Fruit fly (Drosophila melanogaster) whole organism, embryonic: Measurements from ENCODE around the gene gammaTub37C.

Experiments
- ATbp ChIP-seq: fragments of 200-800 bp; sonication (Bioruptor generic); optimal IDR thresholded peaks from 2 replicates; lab custom pipeline; 2017; ENCODE audit warnings: missing biosample characterization, mild to moderate bottlenecking, missing genetic modification characterization, missing genetic modification reagents
- Ada2b ChIP-seq: fragments of 200-800 bp; sonication (Bioruptor generic); IDR thresholded peaks from 2 replicates; pipeline ENCODE4 v1.3.6; 2022; ENCODE audit warnings: missing biosample characterization, missing genetic modification characterization
- B-H1 ChIP-seq: fragments of 200-800 bp; sonication (Bioruptor generic); IDR thresholded peaks from 3 replicates; pipeline ENCODE4 v1.3.6; 2022; ENCODE audit warnings: missing biosample characterization, missing genetic modification characterization
- CG10431 ChIP-seq: fragments of 200-800 bp; sonication (Bioruptor generic); optimal IDR thresholded peaks from 3 replicates; lab custom pipeline; 2018; ENCODE audit warnings: missing biosample characterization, mild to moderate bottlenecking, missing genetic modification characterization
- CG10959 ChIP-seq: fragments of 200-800 bp; sonication (Bioruptor generic); IDR thresholded peaks from 2 replicates; pipeline ENCODE4 v1.3.6; 2022; ENCODE audit warnings: missing biosample characterization, missing genetic modification characterization
- CG11085 ChIP-seq: fragments of 200-800 bp; sonication (Bioruptor generic); IDR thresholded peaks from 2 replicates; pipeline ENCODE4 v1.3.6; 2022; ENCODE audit warnings: missing biosample characterization, missing genetic modification characterization
- CG11093 ChIP-seq: fragments of 200-800 bp; sonication (Bioruptor generic); IDR thresholded peaks from 3 replicates; pipeline ENCODE4 v1.3.6; 2022; ENCODE audit warnings: missing biosample characterization, missing genetic modification characterization
- CG12236 ChIP-seq: fragments of 200-800 bp; sonication (Bioruptor generic); optimal IDR thresholded peaks from 2 replicates; lab custom pipeline; 2016; ENCODE audit warnings: missing biosample characterization, missing genetic modification characterization
- CG12299 ChIP-seq: fragments of 200-800 bp; sonication (Bioruptor generic); optimal IDR thresholded peaks from 2 replicates; lab custom pipeline; 2018; ENCODE audit warnings: missing biosample characterization, mild to moderate bottlenecking, missing genetic modification characterization
- CG12391 ChIP-seq: fragments of 200-800 bp; sonication (Bioruptor generic); optimal IDR thresholded peaks from 3 replicates; lab custom pipeline; 2018; ENCODE audit warnings: missing biosample characterization, mild to moderate bottlenecking, missing genetic modification characterization, moderate library complexity
- CG13123 ChIP-seq: fragments of 200-800 bp; sonication (Bioruptor generic); optimal IDR thresholded peaks from 2 replicates; lab custom pipeline; 2016; ENCODE audit warnings: missing biosample characterization, missing genetic modification characterization
- CG16813 ChIP-seq: fragments of 200-800 bp; sonication (Bioruptor generic); IDR thresholded peaks from 3 replicates; pipeline ENCODE4 v1.3.6; 2022; ENCODE audit warnings: missing biosample characterization, missing genetic modification characterization; ENCODE audit not compliant: partially characterized antibody
- CG16815 ChIP-seq: fragments of 200-800 bp; sonication (Bioruptor generic); optimal IDR thresholded peaks from 3 replicates; lab custom pipeline; 2017; ENCODE audit warnings: missing biosample characterization, mild to moderate bottlenecking, missing genetic modification characterization
- CG17829 ChIP-seq: fragments of 200-800 bp; optimal IDR thresholded peaks from 2 replicates; lab custom pipeline; 2019; ENCODE audit warnings: missing biosample characterization, mild to moderate bottlenecking, missing genetic modification characterization, moderate library complexity
- CG17912 ChIP-seq: fragments of 200-800 bp; sonication (Bioruptor generic); optimal IDR thresholded peaks from 2 replicates; lab custom pipeline; 2018; ENCODE audit warnings: missing biosample characterization, mild to moderate bottlenecking, missing genetic modification characterization
- CG32767 ChIP-seq: fragments of 200-800 bp; sonication (Bioruptor generic); IDR thresholded peaks from 2 replicates; pipeline ENCODE4 v1.3.6; 2022; ENCODE audit warnings: missing biosample characterization, missing genetic modification characterization
- CG3726 ChIP-seq: fragments of 200-800 bp; sonication (Bioruptor generic); IDR thresholded peaks from 3 replicates; pipeline ENCODE4, ENCODE4 v1.3.6; 2022; ENCODE audit warnings: missing biosample characterization, missing genetic modification characterization
- CG7839 ChIP-seq: fragments of 200-800 bp; sonication (Bioruptor generic); optimal IDR thresholded peaks from 3 replicates; lab custom pipeline; 2018; ENCODE audit warnings: missing biosample characterization, mild to moderate bottlenecking, missing genetic modification characterization, moderate library complexity
- CG8281 ChIP-seq: fragments of 200-800 bp; sonication (Bioruptor generic); optimal IDR thresholded peaks from 2 replicates; lab custom pipeline; 2018; ENCODE audit warnings: missing biosample characterization, mild to moderate bottlenecking, missing genetic modification characterization, moderate library complexity
- CG9437 ChIP-seq: fragments of 200-800 bp; sonication (Bioruptor generic); optimal IDR thresholded peaks from 2 replicates; lab custom pipeline; 2018; ENCODE audit warnings: missing biosample characterization, mild to moderate bottlenecking, missing genetic modification characterization
- CG9797 ChIP-seq: fragments of 200-800 bp; sonication (Bioruptor generic); optimal IDR thresholded peaks from 3 replicates; lab custom pipeline; 2018; ENCODE audit warnings: missing biosample characterization, mild to moderate bottlenecking, missing genetic modification characterization
- Doc2 ChIP-seq: fragments of 200-800 bp; sonication (Bioruptor generic); IDR thresholded peaks from 2 replicates; pipeline ENCODE4 v1.3.6; 2022; ENCODE audit warnings: missing biosample characterization, missing genetic modification characterization
- Eip74EF ChIP-seq, 2 experiments: fragments of 200-800 bp in 1 of 2; fragments of >200 bp in 1 of 2; sonication (Bioruptor generic) in 1 of 2; optimal IDR thresholded peaks; 2 replicates each; lab custom pipeline; 2017 to 2019; ENCODE audit warnings: missing biosample characterization in 2 of 2, missing genetic modification characterization in 2 of 2, mild to moderate bottlenecking in 1 of 2, moderate library complexity in 1 of 2
- HmgD ChIP-seq: fragments of 200-800 bp; sonication (Bioruptor generic); optimal IDR thresholded peaks from 3 replicates; lab custom pipeline; 2016; ENCODE audit warnings: missing biosample characterization, missing genetic modification characterization
- Usf ChIP-seq: fragments of 200-800 bp; sonication (Bioruptor generic); optimal IDR thresholded peaks from 2 replicates; lab custom pipeline; 2017; ENCODE audit warnings: missing genotype, missing biosample characterization, missing genetic modification characterization
- Xbp1 ChIP-seq: fragments of 200-800 bp; sonication (Bioruptor generic); optimal IDR thresholded peaks from 3 replicates; lab custom pipeline; 2016; ENCODE audit warnings: missing biosample characterization, mild to moderate bottlenecking, missing genetic modification characterization
- Xrp1 ChIP-seq: fragments of 200-800 bp; sonication (Bioruptor generic); IDR thresholded peaks from 2 replicates; pipeline ENCODE4 v1.3.6; 2022; ENCODE audit warnings: missing biosample characterization, missing genetic modification characterization
- ac ChIP-seq: fragments of 200-800 bp; sonication (Bioruptor generic); optimal IDR thresholded peaks from 3 replicates; lab custom pipeline; 2017; ENCODE audit warnings: missing biosample characterization, mild to moderate bottlenecking, missing genetic modification characterization
- ara ChIP-seq: fragments of 200-800 bp; sonication (Bioruptor generic); IDR thresholded peaks from 2 replicates; pipeline ENCODE4 v1.3.6; 2022; ENCODE audit warnings: missing biosample characterization, missing genetic modification characterization
- ash1 ChIP-seq: fragments of 200-800 bp; sonication (Bioruptor generic); optimal IDR thresholded peaks from 2 replicates; lab custom pipeline; 2018; ENCODE audit warnings: missing biosample characterization, mild to moderate bottlenecking, missing genetic modification characterization
- ato ChIP-seq: fragments of 200-800 bp; sonication (Bioruptor generic); IDR thresholded peaks from 2 replicates; pipeline ENCODE4 v1.3.6; 2022; ENCODE audit warnings: missing biosample characterization, missing genetic modification characterization; ENCODE audit not compliant: partially characterized antibody
- bab2 ChIP-seq: fragments of 200-800 bp; sonication (Bioruptor generic); optimal IDR thresholded peaks from 2 replicates; lab custom pipeline; 2016; ENCODE audit warnings: missing biosample characterization, missing genetic modification characterization
- cas ChIP-seq: fragments of 200-800 bp; sonication (Bioruptor generic); IDR thresholded peaks from 2 replicates; pipeline ENCODE4 v1.3.6; 2022; ENCODE audit warnings: missing biosample characterization, missing genetic modification characterization
- crp ChIP-seq, 2 experiments: fragments of 200-800 bp; sonication (Bioruptor generic); optimal IDR thresholded peaks; 2 replicates in 1 of 2; 3 replicates in 1 of 2; lab custom pipeline; 2017; ENCODE audit warnings: missing biosample characterization in 2 of 2, missing genetic modification characterization in 2 of 2, mild to moderate bottlenecking in 1 of 2, moderate library complexity in 1 of 2
- da ChIP-seq: fragments of 200-800 bp; sonication (Bioruptor generic); optimal IDR thresholded peaks from 2 replicates; lab custom pipeline; 2016; ENCODE audit warnings: missing biosample characterization, missing genetic modification characterization
- ewg ChIP-seq: fragments of 200-800 bp; sonication (Bioruptor generic); optimal IDR thresholded peaks from 3 replicates; lab custom pipeline; 2017; ENCODE audit warnings: mild to moderate bottlenecking, missing biosample characterization, missing genetic modification reagents, missing genetic modification characterization
- exex ChIP-seq: fragments of 200-800 bp; sonication (Bioruptor generic); optimal IDR thresholded peaks from 4 replicates; lab custom pipeline; 2018; ENCODE audit warnings: missing biosample characterization, mild to moderate bottlenecking, missing genetic modification characterization, moderate library complexity
- fd102C ChIP-seq: fragments of 200-800 bp; sonication (Bioruptor generic); optimal IDR thresholded peaks from 2 replicates; lab custom pipeline; 2018; ENCODE audit warnings: missing biosample characterization, mild to moderate bottlenecking, missing genetic modification characterization, moderate library complexity
- fd64A ChIP-seq: fragments of 200-800 bp; sonication (Bioruptor generic); optimal IDR thresholded peaks from 3 replicates; lab custom pipeline; 2018; ENCODE audit warnings: missing biosample characterization, mild to moderate bottlenecking, missing genetic modification characterization
- gcm ChIP-seq: fragments of 200-800 bp; sonication (Bioruptor generic); optimal IDR thresholded peaks from 2 replicates; lab custom pipeline; 2019; ENCODE audit warnings: missing biosample characterization, mild to moderate bottlenecking, missing genetic modification characterization, moderate library complexity
- gsb ChIP-seq: fragments of 200-800 bp; sonication (Bioruptor generic); IDR thresholded peaks from 2 replicates; pipeline ENCODE4 v1.3.6; 2022; ENCODE audit warnings: missing biosample characterization, missing genetic modification characterization
- hth ChIP-seq: fragments of >200 bp; optimal IDR thresholded peaks from 2 replicates; lab custom pipeline; 2017; ENCODE audit warnings: inconsistent platforms
- lmd ChIP-seq: fragments of 200-800 bp; sonication (Bioruptor generic); IDR thresholded peaks from 2 replicates; pipeline ENCODE4 v1.3.6; 2022; ENCODE audit warnings: missing biosample characterization, missing genetic modification characterization
- lola ChIP-seq, 3 experiments: fragments of >200 bp in 2 of 3; fragments of 200-800 bp in 1 of 3; sonication (Bioruptor generic) in 1 of 3; optimal IDR thresholded peaks; 2 replicates each; lab custom pipeline; 2017 to 2019; ENCODE audit warnings: missing biosample characterization in 3 of 3, missing genetic modification characterization in 3 of 3, mild to moderate bottlenecking in 1 of 3, moderate library complexity in 1 of 3
- nau ChIP-seq: fragments of 200-800 bp; sonication (Bioruptor generic); optimal IDR thresholded peaks from 3 replicates; lab custom pipeline; 2017; ENCODE audit warnings: missing biosample characterization, mild to moderate bottlenecking, missing genetic modification characterization, missing genetic modification reagents
- nerfin-1 ChIP-seq: fragments of 200-800 bp; sonication (Bioruptor generic); optimal IDR thresholded peaks from 3 replicates; lab custom pipeline; 2019; ENCODE audit warnings: missing biosample characterization, mild to moderate bottlenecking, missing genetic modification characterization, moderate library complexity
- nmo ChIP-seq: fragments of 200-800 bp; sonication (Bioruptor generic); optimal IDR thresholded peaks from 2 replicates; lab custom pipeline; 2018; ENCODE audit warnings: missing biosample characterization, mild to moderate bottlenecking, missing genetic modification characterization, moderate library complexity
- row ChIP-seq: fragments of 200-800 bp; sonication (Bioruptor generic); IDR thresholded peaks from 3 replicates; pipeline ENCODE4 v1.3.6; 2022; ENCODE audit warnings: missing biosample characterization, missing genetic modification characterization
- zf30C ChIP-seq: fragments of 200-800 bp; sonication (Bioruptor generic); optimal IDR thresholded peaks from 3 replicates; lab custom pipeline; 2018; ENCODE audit warnings: missing biosample characterization, mild to moderate bottlenecking, missing genetic modification characterization
- zfh1 ChIP-seq: fragments of 200-800 bp; sonication (Bioruptor generic); IDR thresholded peaks from 3 replicates; pipeline ENCODE4 v1.3.6; 2022; ENCODE audit warnings: missing biosample characterization, missing genetic modification characterization
- zfh2 ChIP-seq: fragments of 200-800 bp; sonication (Bioruptor generic); optimal IDR thresholded peaks from 2 replicates; lab custom pipeline; 2016; ENCODE audit warnings: missing biosample characterization, missing genetic modification characterization

Gene gammaTub37C

DNA sequence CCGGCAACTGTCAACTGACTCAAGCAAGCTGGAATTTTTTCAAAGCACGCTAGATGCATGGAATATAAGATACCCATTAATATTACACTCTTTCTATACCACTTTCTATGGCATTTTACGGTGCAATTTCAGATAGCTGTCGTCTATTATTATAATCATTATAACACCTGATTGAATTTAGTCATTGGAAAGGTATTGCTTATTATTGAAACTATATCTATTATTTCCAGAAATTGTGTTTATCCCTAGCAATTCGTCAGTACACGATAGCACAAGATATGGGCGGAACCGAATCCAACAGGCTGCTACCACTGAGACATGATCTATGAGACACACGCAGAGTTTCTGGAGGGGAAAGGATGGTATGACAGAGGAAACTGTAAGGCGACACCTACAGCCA is 33.9 kb upstream of the gammaTub37C start (continued):
- no peak for TF ChIP-seq Eip74EF (GFP tag; optimal IDR thresholded peaks at IDR 0.05; lab: Kevin White, UChicago)
- TF ChIP-seq cas (GFP tag; lab: Robert Waterston, UW) = no peak
- TF ChIP-seq CG16815 (GFP tag; lab: Kevin White, UChicago) = peak; percentile 38
- no peak for TF ChIP-seq CG8281 (tag; lab: Kevin White, UChicago)
- no peak for TF ChIP-seq Xbp1 (GFP tag; lab: Kevin White, UChicago)
- no peak for TF ChIP-seq nau (GFP tag; lab: Kevin White, UChicago)
- no peak for TF ChIP-seq bab2 (GFP tag; lab: Kevin White, UChicago)
- peak in 1 of 3 experiments; percentile 60 for TF ChIP-seq lola (GFP tag; optimal IDR thresholded peaks at IDR 0.05; lab: Kevin White, UChicago)
- TF ChIP-seq CG3726 (GFP tag; lab: Robert Waterston, UW) = no peak
- peak; percentile 2 for TF ChIP-seq Usf
- no peak for TF ChIP-seq CG13123 (GFP tag; lab: Kevin White, UChicago)
- no peak for TF ChIP-seq B-H1 (GFP tag; lab: Robert Waterston, UW)
- no peak for TF ChIP-seq Ada2b (GFP tag; lab: Robert Waterston, UW)
- no peak for TF ChIP-seq CG10431
- TF ChIP-seq row = peak; percentile 65
- no peak for TF ChIP-seq CG9797 (GFP tag; lab: Kevin White, UChicago)
- peak; percentile 45 for TF ChIP-seq CG12391
- peak; percentile 37 for TF ChIP-seq CG7839 (tag; lab: Kevin White, UChicago)
- no peak for TF ChIP-seq CG11093
- peak; percentile 23 for TF ChIP-seq gcm (GFP tag; lab: Kevin White, UChicago)
- TF ChIP-seq gsb (GFP tag; lab: Robert Waterston, UW) = no peak
- no peak for TF ChIP-seq exex (tag; lab: Kevin White, UChicago)
- TF ChIP-seq HmgD (GFP tag; lab: Kevin White, UChicago) = no peak
- TF ChIP-seq CG10959 = peak; percentile 23; the same call in 1 of the 2 replicates
- no peak for TF ChIP-seq CG32767 (GFP tag; lab: Robert Waterston, UW)
- no peak for TF ChIP-seq zf30C (GFP tag; lab: Kevin White, UChicago)
- no peak for TF ChIP-seq ATbp (GFP tag; lab: Kevin White, UChicago)
- TF ChIP-seq lmd = no peak
- no peak for TF ChIP-seq nerfin-1 (tag; lab: Kevin White, UChicago)
- TF ChIP-seq CG12299 (tag; lab: Kevin White, UChicago) = no peak
- TF ChIP-seq CG12236 (GFP tag; lab: Kevin White, UChicago) = peak; percentile 16
- peak; percentile 80 for TF ChIP-seq hth (lab: Kevin White, UChicago)
- TF ChIP-seq Xrp1 (GFP tag; lab: Robert Waterston, UW) = peak; percentile 55; the same call in 1 of the 2 replicates
- no peak for TF ChIP-seq fd64A (GFP tag; lab: Kevin White, UChicago)
- 0 out of 2 replicates have a peak, but pooled peaks have one; percentile 27 for TF ChIP-seq ara (GFP tag; lab: Robert Waterston, UW)
- TF ChIP-seq crp (GFP tag; optimal IDR thresholded peaks at IDR 0.05; lab: Kevin White, UChicago) = no peak
- TF ChIP-seq fd102C = peak; percentile 82
- TF ChIP-seq ato = no peak
- TF ChIP-seq CG16813 = peak; percentile 26; the same call in 1 of the 3 replicates
- TF ChIP-seq zfh2 (GFP tag; lab: Kevin White, UChicago) = no peak
- TF ChIP-seq CG9437 (GFP tag; lab: Kevin White, UChicago) = no peak
- TF ChIP-seq Doc2 (GFP tag; lab: Robert Waterston, UW) = no peak
- TF ChIP-seq CG11085 (GFP tag; lab: Robert Waterston, UW) = no peak
- TF ChIP-seq ewg = no peak
- peak; percentile 93 for TF ChIP-seq ac
- peak; percentile 46; the same call in 1 of the 3 replicates for TF ChIP-seq zfh1 (GFP tag; lab: Robert Waterston, UW)
- TF ChIP-seq da (GFP tag; lab: Kevin White, UChicago) = peak; percentile 50
- TF ChIP-seq CG17912 (GFP tag; lab: Kevin White, UChicago) = no peak
- peak; percentile 39 for TF ChIP-seq nmo (GFP tag; lab: Kevin White, UChicago)
- no peak for TF ChIP-seq ash1 (GFP tag; lab: Kevin White, UChicago)
- TF ChIP-seq CG17829 (tag; lab: Kevin White, UChicago) = peak; percentile 54
